Worm (Caenorhabditis elegans) whole organism, L2 larva: Measurements from ENCODE around the gene R107.9.

Experiments used
- C34F6.9 ChIP-seq: fragments of 150-350 bp; optimal IDR thresholded peaks from 2 replicates; lab custom pipeline; 2014; ENCODE audit warnings: missing biosample characterization, missing genetic modification characterization
- F13H6.1 ChIP-seq: sonication (generic microtip); optimal IDR thresholded peaks from 2 replicates; lab custom pipeline; 2016; ENCODE audit warnings: missing genetic modification characterization, missing compliant biosample characterization
- Y55F3AM.14 ChIP-seq: fragments of 200-800 bp; sonication (Bioruptor generic); optimal IDR thresholded peaks from 2 replicates; lab custom pipeline; 2018; ENCODE audit warnings: mild to moderate bottlenecking, missing genetic modification characterization, missing compliant biosample characterization
- ZK546.5 ChIP-seq: sonication (generic microtip); optimal IDR thresholded peaks from 2 replicates; lab custom pipeline; 2017; ENCODE audit warnings: missing biosample characterization, missing genetic modification characterization
- alr-1 ChIP-seq: fragments of 150-350 bp; optimal IDR thresholded peaks from 2 replicates; lab custom pipeline; 2014; ENCODE audit warnings: missing biosample characterization, missing genetic modification characterization
- ama-1 ChIP-seq: fragments of 150-350 bp; optimal IDR thresholded peaks from 2 replicates; lab custom pipeline; 2018; ENCODE audit warnings: inconsistent platforms
- ceh-16 ChIP-seq: fragments of 150-350 bp; optimal IDR thresholded peaks from 2 replicates; lab custom pipeline; 2014; ENCODE audit warnings: missing biosample characterization, missing genetic modification characterization
- crh-2 ChIP-seq: sonication (generic microtip); optimal IDR thresholded peaks from 2 replicates; lab custom pipeline; 2017; ENCODE audit warnings: missing biosample characterization, missing genetic modification characterization
- dmd-4 ChIP-seq: sonication (generic microtip); optimal IDR thresholded peaks from 2 replicates; lab custom pipeline; 2017; ENCODE audit warnings: missing biosample characterization, missing genetic modification characterization
- egl-27 ChIP-seq: sonication (generic microtip); optimal IDR thresholded peaks from 3 replicates; lab custom pipeline; 2017; ENCODE audit warnings: missing biosample characterization, missing genetic modification reagents, missing genetic modification characterization
- elt-1 ChIP-seq: fragments of 150-350 bp; optimal IDR thresholded peaks from 2 replicates; lab custom pipeline; 2014; ENCODE audit warnings: missing biosample characterization, missing genetic modification characterization
- elt-3 ChIP-seq: sonication (generic microtip); optimal IDR thresholded peaks from 2 replicates; lab custom pipeline; 2017; ENCODE audit warnings: missing biosample characterization, missing genetic modification characterization
- fos-1 ChIP-seq: fragments of 150-350 bp; optimal IDR thresholded peaks from 2 replicates; lab custom pipeline; 2014; ENCODE audit warnings: missing biosample characterization, missing genetic modification characterization
- lin-13 ChIP-seq: fragments of 150-350 bp; optimal IDR thresholded peaks from 2 replicates; lab custom pipeline; 2014; ENCODE audit warnings: missing biosample characterization, missing genetic modification reagents, missing genetic modification characterization
- lin-39 ChIP-seq: fragments of 150-350 bp; optimal IDR thresholded peaks from 2 replicates; lab custom pipeline; 2014; ENCODE audit warnings: missing biosample characterization, missing genetic modification reagents, missing genetic modification characterization
- lsy-2 ChIP-seq, 2 experiments: fragments of 150-350 bp in 1 of 2; sonication (generic microtip) in 1 of 2; optimal IDR thresholded peaks; 2 replicates each; lab custom pipeline; 2014 to 2017; ENCODE audit warnings: missing biosample characterization in 2 of 2, missing genetic modification characterization in 2 of 2
- mab-5 ChIP-seq: fragments of 150-350 bp; optimal IDR thresholded peaks from 2 replicates; lab custom pipeline; 2014; ENCODE audit warnings: missing biosample characterization, missing genetic modification characterization
- mdl-1 ChIP-seq, 2 experiments: fragments of 150-350 bp in 1 of 2; sonication (generic microtip) in 1 of 2; optimal IDR thresholded peaks; 2 replicates each; lab custom pipeline; 2017; ENCODE audit warnings: missing biosample characterization in 2 of 2, missing genetic modification characterization in 2 of 2
- nhr-12 ChIP-seq: fragments of 150-350 bp; optimal IDR thresholded peaks from 2 replicates; lab custom pipeline; 2014; ENCODE audit warnings: missing biosample characterization, missing genetic modification characterization
- nhr-129 ChIP-seq: fragments of 150-350 bp; optimal IDR thresholded peaks from 2 replicates; lab custom pipeline; 2014; ENCODE audit warnings: missing biosample characterization, missing genetic modification characterization
- nhr-21 ChIP-seq: fragments of 150-350 bp; optimal IDR thresholded peaks from 2 replicates; lab custom pipeline; 2014; ENCODE audit warnings: missing biosample characterization, missing genetic modification characterization
- nhr-23 ChIP-seq: fragments of 150-350 bp; optimal IDR thresholded peaks from 2 replicates; lab custom pipeline; 2014; ENCODE audit warnings: missing biosample characterization, missing genetic modification reagents, missing genetic modification characterization
- nhr-237 ChIP-seq: fragments of 150-350 bp; optimal IDR thresholded peaks from 2 replicates; lab custom pipeline; 2014; ENCODE audit warnings: missing biosample characterization, missing genetic modification characterization
- nhr-25 ChIP-seq: fragments of 150-350 bp; sonication (generic microtip); optimal IDR thresholded peaks from 3 replicates; lab custom pipeline; 2014; ENCODE audit warnings: missing biosample characterization, missing genetic modification characterization
- peb-1 ChIP-seq: fragments of 150-350 bp; optimal IDR thresholded peaks from 2 replicates; lab custom pipeline; 2014; ENCODE audit warnings: missing biosample characterization, missing genetic modification characterization
- skn-1 ChIP-seq: sonication (generic microtip); optimal IDR thresholded peaks from 2 replicates; lab custom pipeline; 2017; ENCODE audit warnings: missing biosample characterization, missing genetic modification characterization
- sma-3 ChIP-seq: sonication (generic microtip); optimal IDR thresholded peaks from 2 replicates; lab custom pipeline; 2016; ENCODE audit warnings: missing genetic modification reagents, missing genetic modification characterization, missing compliant biosample characterization
- sma-9 ChIP-seq, 2 experiments: fragments of 150-350 bp in 1 of 2; sonication (generic microtip) in 1 of 2; optimal IDR thresholded peaks; 2 replicates each; lab custom pipeline; 2014 to 2016; ENCODE audit warnings: missing genetic modification characterization in 2 of 2, mild to moderate bottlenecking in 1 of 2, missing biosample characterization in 1 of 2, missing compliant biosample characterization in 1 of 2, missing genetic modification reagents in 1 of 2, moderate library complexity in 1 of 2
- snpc-4 ChIP-seq: fragments of 150-350 bp; optimal IDR thresholded peaks from 2 replicates; lab custom pipeline; 2014; ENCODE audit warnings: missing biosample characterization, missing genetic modification characterization
- unc-39 ChIP-seq: fragments of 150-350 bp; optimal IDR thresholded peaks from 2 replicates; lab custom pipeline; 2014; ENCODE audit warnings: missing biosample characterization, missing genetic modification characterization
- unc-55 ChIP-seq: fragments of 150-350 bp; sonication (generic microtip); optimal IDR thresholded peaks from 3 replicates; lab custom pipeline; 2014; ENCODE audit warnings: missing biosample characterization, missing genetic modification reagents, missing genetic modification characterization
- unc-62 ChIP-seq: fragments of 150-350 bp; optimal IDR thresholded peaks from 2 replicates; lab custom pipeline; 2014; ENCODE audit warnings: missing biosample characterization, missing genetic modification reagents, missing genetic modification characterization
- ztf-11 ChIP-seq: sonication (generic microtip); optimal IDR thresholded peaks from 2 replicates; lab custom pipeline; 2017; ENCODE audit warnings: missing biosample characterization, missing genetic modification characterization
- ztf-4 ChIP-seq: fragments of 150-350 bp; optimal IDR thresholded peaks from 2 replicates; lab custom pipeline; 2014; ENCODE audit warnings: missing biosample characterization, missing genetic modification characterization

R107.9 gene

DNA sequence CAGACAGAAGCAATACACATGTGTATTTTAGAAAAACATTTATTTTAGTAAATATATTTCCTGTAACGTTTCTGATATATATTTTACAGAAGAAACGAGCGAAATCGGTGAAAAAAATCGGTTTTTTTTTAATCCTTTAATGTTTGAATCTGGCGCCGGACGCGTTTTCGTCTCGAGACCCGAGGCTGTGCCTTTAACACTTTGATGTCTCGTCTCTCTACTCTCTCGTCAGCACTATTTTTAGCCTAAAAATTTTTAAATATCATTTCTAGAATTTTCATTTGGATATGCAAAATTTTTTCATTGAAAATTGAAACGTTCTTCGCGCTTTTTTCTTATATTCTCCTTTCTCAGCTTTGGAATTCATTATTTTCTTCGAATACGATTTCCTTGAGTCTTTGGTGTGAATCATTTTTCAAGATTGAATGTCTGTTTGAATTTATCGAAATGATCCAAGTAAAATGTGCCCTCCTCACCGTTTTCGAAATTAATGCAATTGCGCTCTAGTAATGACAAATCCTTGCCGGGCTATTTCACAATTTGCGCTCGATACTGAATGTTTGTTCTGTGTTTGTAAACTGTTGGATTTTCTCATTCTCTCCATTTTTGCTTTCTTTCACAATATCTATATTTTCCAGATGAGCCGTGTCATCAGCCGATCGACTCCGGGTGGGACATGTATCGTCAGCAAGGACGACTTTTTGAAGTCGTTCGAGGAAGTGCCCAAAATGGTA lies 16.8 kb downstream of the R107.9 start, which contains the start of gene cls-2:
Gene cls-2, plus strand, starts transcription at position 635 of the 734 bp plus-strand sequence.
- TF ChIP-seq mdl-1 (tag; optimal IDR thresholded peaks at IDR 0.05; lab: Kevin White, UChicago) (no peak), crh-2 (tag; lab: Kevin White, UChicago) (peak; percentile 31), unc-55 (GFP tag; lab: Kevin White, UChicago) (peak; percentile 17), lsy-2 (tag; optimal IDR thresholded peaks at IDR 0.05; lab: Kevin White, UChicago) (peak in 1 of 2 experiments; percentile 23), nhr-129 (tag; lab: Kevin White, UChicago) (peak; percentile 60), C34F6.9 (peak; percentile 12)

DNA sequence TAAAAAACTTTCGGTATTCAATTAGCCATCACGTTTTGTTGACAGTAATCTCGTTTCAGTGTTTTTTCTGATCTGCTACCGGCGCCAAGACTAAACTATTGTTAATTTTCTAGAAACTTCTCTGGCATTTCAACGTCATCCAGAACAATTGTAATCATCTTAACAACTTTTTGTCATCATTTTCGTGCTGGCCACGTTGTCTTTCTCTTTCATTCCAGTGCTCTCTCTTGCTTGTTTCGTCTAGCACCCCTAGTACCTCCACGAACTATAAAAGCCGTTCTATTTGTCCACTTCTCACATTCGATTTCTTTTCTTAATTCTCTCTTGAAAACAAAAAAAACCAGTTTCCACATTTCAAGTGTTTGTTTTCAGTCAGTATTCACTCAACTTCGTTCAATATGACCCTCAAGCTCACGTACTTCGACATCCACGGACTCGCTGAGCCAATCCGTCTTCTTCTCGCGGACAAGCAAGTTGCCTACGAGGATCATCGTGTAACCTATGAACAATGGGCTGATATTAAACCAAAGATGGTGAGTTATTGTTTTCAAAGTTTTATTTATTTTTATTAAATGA lies 21.3 kb downstream of the R107.9 start, which contains the start of gene gst-1:
Gene gst-1, plus strand, starts transcription at position 373 of the 576 bp plus-strand sequence.
- TF ChIP-seq sma-9 (GFP tag; optimal IDR thresholded peaks at IDR 0.05; lab: Kevin White, UChicago) (peak; percentile 62), sma-9 (tag; optimal IDR thresholded peaks at IDR 0.05; lab: Kevin White, UChicago) (no peak), snpc-4 (tag; lab: Kevin White, UChicago) (no peak), lsy-2 (tag; optimal IDR thresholded peaks at IDR 0.05; lab: Kevin White, UChicago) (peak in 1 of 2 experiments; percentile 40), skn-1 (tag; lab: Kevin White, UChicago) (peak; percentile 97), Y55F3AM.14 (GFP tag; lab: Kevin White, UChicago) (no peak), fos-1 (tag; lab: Kevin White, UChicago) (peak; percentile 16), C34F6.9 (peak; percentile 41), dmd-4 (tag; lab: Kevin White, UChicago) (no peak), ama-1 (lab: Kevin White, UChicago) (peak; percentile 80), ztf-4 (no peak), nhr-21 (tag; lab: Kevin White, UChicago) (no peak), nhr-12 (no peak), nhr-23 (tag; lab: Kevin White, UChicago) (no peak), crh-2 (tag; lab: Kevin White, UChicago) (peak; percentile 84), elt-3 (no peak), ceh-16 (tag; lab: Kevin White, UChicago) (no peak)
- TF ChIP-seq, all 48 proteins: peak for 7

DNA sequence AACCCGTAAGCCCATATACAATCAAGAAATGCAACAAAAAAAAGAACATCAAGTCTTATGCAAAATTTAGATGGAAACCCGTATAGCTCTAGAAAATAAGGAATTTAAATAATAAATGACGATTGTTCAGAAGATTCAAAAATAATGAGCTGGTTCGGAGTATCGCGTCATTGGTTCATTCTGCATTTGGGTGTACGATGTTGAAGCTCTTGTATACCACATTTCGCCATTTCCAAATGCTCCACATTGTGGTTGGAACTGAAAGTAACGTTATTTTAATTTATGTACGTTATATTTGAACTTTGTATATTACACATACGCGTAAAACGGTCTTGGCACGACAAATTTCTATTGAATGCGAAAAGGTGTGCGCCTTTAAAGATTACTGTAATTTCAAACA lies 22.5 kb downstream of the R107.9 start:
- no peak for TF ChIP-seq nhr-129 (tag; lab: Kevin White, UChicago)
- TF ChIP-seq crh-2 (tag; lab: Kevin White, UChicago), result peak; percentile 21
- TF ChIP-seq elt-1, result no peak
- TF ChIP-seq lsy-2 (tag; optimal IDR thresholded peaks at IDR 0.05; lab: Kevin White, UChicago), result peak in 1 of 2 experiments; percentile 35
- TF ChIP-seq nhr-25 (tag; lab: Kevin White, UChicago), result no peak
- no peak for TF ChIP-seq lin-39 (tag; lab: Kevin White, UChicago)
- TF ChIP-seq F13H6.1 (tag; lab: Kevin White, UChicago), result no peak

DNA sequence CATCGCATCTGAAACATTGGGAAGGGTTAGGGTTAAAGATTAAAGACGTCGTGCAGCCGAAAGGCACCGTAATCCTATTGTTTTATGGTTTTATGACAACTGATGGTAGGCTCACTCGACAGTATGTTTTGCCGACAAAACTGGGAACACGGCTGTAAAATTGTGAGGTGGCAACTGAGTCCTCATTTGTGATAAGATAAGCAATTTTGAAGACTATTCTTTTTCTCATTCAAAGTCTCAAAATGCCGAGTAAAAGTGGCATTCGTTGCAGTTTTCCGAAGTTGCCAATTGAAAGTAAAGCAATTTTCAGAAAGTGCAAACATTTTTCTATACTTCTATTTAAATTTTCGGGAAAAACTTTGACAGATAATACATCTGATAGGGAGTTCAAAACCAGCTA lies 32.0 kb downstream of the R107.9 start:
- TF ChIP-seq alr-1 (no peak), lin-39 (tag; lab: Kevin White, UChicago) (no peak), nhr-237 (tag; lab: Kevin White, UChicago) (no peak), nhr-23 (tag; lab: Kevin White, UChicago) (no peak), sma-9 (GFP tag; optimal IDR thresholded peaks at IDR 0.05; lab: Kevin White, UChicago) (no peak), sma-9 (tag; optimal IDR thresholded peaks at IDR 0.05; lab: Kevin White, UChicago) (no peak), elt-3 (no peak), nhr-12 (no peak), nhr-25 (tag; lab: Kevin White, UChicago) (no peak), ZK546.5 (tag; lab: Kevin White, UChicago) (no peak), sma-3 (no peak)

DNA sequence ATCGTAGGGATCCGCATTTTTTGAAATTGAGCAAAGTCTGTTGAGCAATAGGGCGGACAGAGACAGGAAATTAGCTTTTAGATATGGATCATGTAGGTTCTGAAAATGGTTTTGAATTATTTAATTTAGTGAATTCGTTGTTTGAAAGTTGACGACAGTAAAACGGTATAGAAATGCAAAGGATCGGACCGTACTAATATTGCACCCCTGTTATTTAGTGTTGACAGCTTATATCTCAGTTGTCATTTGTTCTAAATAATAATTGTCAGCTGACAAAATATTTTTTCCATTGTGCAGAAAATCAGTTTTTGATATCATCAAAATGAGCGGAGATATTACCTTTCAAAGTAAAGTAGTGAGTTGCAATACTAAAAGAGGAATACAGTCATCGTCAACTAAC lies 33.6 kb downstream of the R107.9 start, which contains the start of gene lin-12:
Gene lin-12, minus strand, starts transcription at position 101 of the 400 bp plus-strand sequence.
- TF ChIP-seq skn-1 (tag; lab: Kevin White, UChicago) (no peak), mdl-1 (tag; optimal IDR thresholded peaks at IDR 0.05; lab: Kevin White, UChicago) (no peak), ztf-11 (tag; lab: Kevin White, UChicago) (no peak), ZK546.5 (tag; lab: Kevin White, UChicago) (no peak), lin-13 (no peak), unc-39 (no peak), unc-62 (no peak), Y55F3AM.14 (GFP tag; lab: Kevin White, UChicago) (no peak), mab-5 (tag; lab: Kevin White, UChicago) (no peak), sma-3 (no peak), nhr-25 (tag; lab: Kevin White, UChicago) (no peak), lsy-2 (tag; optimal IDR thresholded peaks at IDR 0.05; lab: Kevin White, UChicago) (no peak), lin-39 (tag; lab: Kevin White, UChicago) (no peak), peb-1 (tag; lab: Kevin White, UChicago) (no peak), ceh-16 (tag; lab: Kevin White, UChicago) (no peak), egl-27 (tag; lab: Kevin White, UChicago) (no peak)
- TF ChIP-seq, all 48 proteins: peak for 0
